Fruit fly (Drosophila melanogaster) whole organism, wandering third instar larva: ENCODE results near the gene CG13247.

Source experiments
- CrebA ChIP-seq: fragments of 200-800 bp; sonication (Bioruptor generic); optimal IDR thresholded peaks from 2 replicates; lab custom pipeline; 2016; ENCODE audit warnings: missing biosample characterization, mild to moderate bottlenecking, missing genetic modification characterization, borderline replicate concordance
- Hnf4 ChIP-seq: fragments of 200-800 bp; sonication (Bioruptor generic); optimal IDR thresholded peaks from 2 replicates; lab custom pipeline; 2016; ENCODE audit warnings: missing biosample characterization, mild to moderate bottlenecking, missing genetic modification characterization
- Hr83 ChIP-seq: fragments of 200-300 bp; sonication (Bioruptor generic); optimal IDR thresholded peaks from 2 replicates; lab custom pipeline; 2016; ENCODE audit warnings: missing biosample characterization, mild to moderate bottlenecking, missing genetic modification characterization, moderate library complexity; ENCODE audit not compliant: poor library complexity, severe bottlenecking
- Mio ChIP-seq: sonication (Bioruptor generic); optimal IDR thresholded peaks from 2 replicates; lab custom pipeline; 2016; ENCODE audit warnings: missing biosample characterization, missing genetic modification characterization
- foxo ChIP-seq, 2 experiments: fragments of 200-800 bp; sonication (Bioruptor generic); optimal IDR thresholded peaks; 2 replicates in 1 of 2; 3 replicates in 1 of 2; lab custom pipeline; 2016 to 2017; ENCODE audit warnings: missing biosample characterization in 2 of 2, missing genetic modification characterization in 2 of 2
- h ChIP-seq: fragments of 200-800 bp; sonication (Bioruptor generic); optimal IDR thresholded peaks from 3 replicates; lab custom pipeline; 2016; ENCODE audit warnings: missing biosample characterization, mild to moderate bottlenecking, missing genetic modification characterization
- jim ChIP-seq: fragments of 175-275, 200-325 bp; sonication (Bioruptor generic); optimal IDR thresholded peaks from 2 replicates; lab custom pipeline; 2016; ENCODE audit warnings: missing biosample characterization, mild to moderate bottlenecking, missing genetic modification characterization
- rgr ChIP-seq: fragments of 200-800 bp; sonication (Bioruptor generic); optimal IDR thresholded peaks from 3 replicates; lab custom pipeline; 2016; ENCODE audit warnings: missing biosample characterization, mild to moderate bottlenecking, missing genetic modification characterization
- sage ChIP-seq: fragments of 200-800 bp; sonication (Bioruptor generic); optimal IDR thresholded peaks from 2 replicates; lab custom pipeline; 2016; ENCODE audit warnings: missing biosample characterization, mild to moderate bottlenecking, missing genetic modification characterization
- sv ChIP-seq: fragments of 200-800 bp; sonication (Bioruptor generic); optimal IDR thresholded peaks from 3 replicates; lab custom pipeline; 2016; ENCODE audit warnings: missing biosample characterization, missing genetic modification characterization

The CG13247 gene

dm6 chr3L:20410780-20411179, 40.7 kb downstream of the CG13247 start (continued):
- TF ChIP-seq CrebA (GFP tag; lab: Kevin White, UChicago) (no peak), foxo (GFP tag; optimal IDR thresholded peaks at IDR 0.05; lab: Kevin White, UChicago) (no peak), Mio (GFP tag; lab: Kevin White, UChicago) (no peak), Hr83 (GFP tag; lab: Kevin White, UChicago) (no peak), jim (GFP tag; lab: Kevin White, UChicago) (no peak), sv (GFP tag; lab: Kevin White, UChicago) (no peak)

dm6 chr3L:20413304-20413703, 43.2 kb downstream of the CG13247 start, which contains the start of gene zye:
Gene zye, plus strand, starts transcription at chr3L:20413604.
- TF ChIP-seq sage (GFP tag; lab: Kevin White, UChicago) (no peak), CrebA (GFP tag; lab: Kevin White, UChicago) (no peak), rgr (GFP tag; lab: Kevin White, UChicago) (no peak), h (GFP tag; lab: Kevin White, UChicago) (no peak), Hnf4 (GFP tag; lab: Kevin White, UChicago) (no peak)
